Worm (Caenorhabditis elegans) whole organism, L4 larva: ENCODE measurements around the gene C04G6.6.

Experiments
- D1046.2 ChIP-seq: fragments of 200-800 bp; sonication (Bioruptor generic); IDR thresholded peaks from 2 replicates; pipeline ENCODE4 v1.3.6; 2022; ENCODE audit warnings: missing genetic modification characterization, missing compliant biosample characterization
- F49E8.2 ChIP-seq: sonication (generic microtip); optimal IDR thresholded peaks from 2 replicates; lab custom pipeline; 2016; ENCODE audit warnings: missing compliant biosample characterization, mild to moderate bottlenecking, missing genetic modification characterization, borderline replicate concordance
- R02D3.7 ChIP-seq: fragments of 150-350 bp; sonication (generic microtip); optimal IDR thresholded peaks from 3 replicates; lab custom pipeline; 2014; ENCODE audit warnings: missing biosample characterization, missing genetic modification characterization
- T20F7.1 ChIP-seq: fragments of 200-800 bp; sonication (Bioruptor generic); optimal IDR thresholded peaks from 2 replicates; lab custom pipeline; 2018; ENCODE audit warnings: mild to moderate bottlenecking, missing genetic modification characterization, missing compliant biosample characterization
- T26A8.4 ChIP-seq: fragments of 200-800 bp; sonication (Bioruptor generic); IDR thresholded peaks from 2 replicates; pipeline ENCODE4 v1.3.6; 2022; ENCODE audit warnings: missing genetic modification characterization, missing compliant biosample characterization
- Y105C5A.15 ChIP-seq: fragments of 200-800 bp; sonication (Bioruptor generic); IDR thresholded peaks from 2 replicates; pipeline ENCODE4 v1.3.6; 2022; ENCODE audit warnings: missing genetic modification characterization, missing compliant biosample characterization
- Y48G9A.11 ChIP-seq: fragments of 200-800 bp; sonication (Bioruptor generic); IDR thresholded peaks from 2 replicates; pipeline ENCODE4 v1.3.6; 2022; ENCODE audit warnings: missing genetic modification reagents, missing genetic modification characterization, missing compliant biosample characterization
- aha-1 ChIP-seq: fragments of 150-350 bp; peaks from one replicate; lab custom pipeline; 2014; ENCODE audit warnings: missing biosample characterization, missing genetic modification characterization
- aly-2 ChIP-seq: sonication (generic microtip); optimal IDR thresholded peaks from 2 replicates; lab custom pipeline; 2018; ENCODE audit warnings: missing biosample characterization, missing genetic modification characterization
- daf-16 ChIP-seq, 3 experiments: sonication (generic microtip); optimal IDR thresholded peaks; 2 replicates each; lab custom pipeline; 2016 to 2017; ENCODE audit warnings: missing genetic modification characterization in 3 of 3, missing genetic modification reagents in 3 of 3, mild to moderate bottlenecking in 2 of 3, missing compliant biosample characterization in 2 of 3, missing biosample characterization in 1 of 3, moderate library complexity in 1 of 3
- dmd-8 ChIP-seq: fragments of 200-800 bp; sonication (Bioruptor generic); IDR thresholded peaks from 2 replicates; pipeline ENCODE4 v1.3.6; 2022; ENCODE audit warnings: missing genetic modification characterization, missing compliant biosample characterization
- dmd-9 ChIP-seq: fragments of 200-800 bp; sonication (Bioruptor generic); IDR thresholded peaks from 2 replicates; pipeline ENCODE4 v1.3.6; 2022; ENCODE audit warnings: missing genetic modification reagents, missing genetic modification characterization, missing compliant biosample characterization
- duxl-1 ChIP-seq: sonication (generic microtip); optimal IDR thresholded peaks from 2 replicates; lab custom pipeline; 2016; ENCODE audit warnings: mild to moderate bottlenecking, missing genetic modification characterization, moderate library complexity, missing compliant biosample characterization; ENCODE audit not compliant: poor library complexity
- dve-1 ChIP-seq: sonication (generic microtip); optimal IDR thresholded peaks from 2 replicates; lab custom pipeline; 2017; ENCODE audit warnings: antibody characterized with exemption, mild to moderate bottlenecking, missing genetic modification characterization, missing compliant biosample characterization; ENCODE audit not compliant: insufficient read depth
- fos-1 ChIP-seq: fragments of 150-350 bp; optimal IDR thresholded peaks from 2 replicates; lab custom pipeline; 2014; ENCODE audit warnings: missing biosample characterization, missing genetic modification characterization
- hif-1 ChIP-seq, 2 experiments: sonication (generic microtip); optimal IDR thresholded peaks; 2 replicates each; lab custom pipeline; 2016 to 2017; ENCODE audit warnings: missing compliant biosample characterization in 2 of 2, missing genetic modification characterization in 2 of 2, missing genetic modification reagents in 2 of 2, missing genotype in 2 of 2, mild to moderate bottlenecking in 1 of 2
- jun-1 ChIP-seq: fragments of 150-350 bp; optimal IDR thresholded peaks from 2 replicates; lab custom pipeline; 2014; ENCODE audit warnings: missing biosample characterization, missing genetic modification reagents, missing genetic modification characterization
- lim-7 ChIP-seq: fragments of 200-800 bp; sonication (Bioruptor generic); IDR thresholded peaks from 2 replicates; pipeline ENCODE4 v1.3.6; 2022; ENCODE audit warnings: missing genetic modification characterization, missing compliant biosample characterization
- lin-15B ChIP-seq: fragments of 150-350 bp; sonication (generic microtip); optimal IDR thresholded peaks from 3 replicates; lab custom pipeline; 2014; ENCODE audit warnings: missing biosample characterization, missing genetic modification characterization
- lin-38 ChIP-seq: fragments of 200-800 bp; sonication (Bioruptor generic); IDR thresholded peaks from 2 replicates; pipeline ENCODE4 v1.3.6; 2022; ENCODE audit warnings: missing genetic modification reagents, missing genetic modification characterization, missing compliant biosample characterization
- lir-3 ChIP-seq: sonication (generic microtip); optimal IDR thresholded peaks from 2 replicates; lab custom pipeline; 2016; ENCODE audit warnings: mild to moderate bottlenecking, missing genetic modification characterization, missing compliant biosample characterization
- madf-9 ChIP-seq: fragments of 200-800 bp; sonication (Bioruptor generic); conservative IDR thresholded peaks from 2 replicates; pipeline ENCODE4 v1.3.6; 2022; ENCODE audit warnings: missing genetic modification reagents, missing genetic modification characterization, missing compliant biosample characterization
- mdl-1 ChIP-seq, 2 experiments: fragments of 150-350 bp in 1 of 2; sonication (generic microtip) in 1 of 2; optimal IDR thresholded peaks; 2 replicates each; lab custom pipeline; 2014 to 2017; ENCODE audit warnings: missing biosample characterization in 2 of 2, missing genetic modification characterization in 2 of 2
- mes-2 ChIP-seq: sonication (generic microtip); optimal IDR thresholded peaks from 2 replicates; lab custom pipeline; 2016; ENCODE audit warnings: missing genotype, mild to moderate bottlenecking, missing genetic modification characterization, missing compliant biosample characterization; ENCODE audit not compliant: poor library complexity, severe bottlenecking
- mxl-2 ChIP-seq: fragments of 200-800 bp; sonication (Bioruptor generic); conservative IDR thresholded peaks from 2 replicates; pipeline ENCODE4 v1.3.6; 2022; ENCODE audit warnings: missing genetic modification reagents, missing genetic modification characterization, missing compliant biosample characterization
- nhr-111 ChIP-seq: fragments of 200-800 bp; sonication (Bioruptor generic); optimal IDR thresholded peaks from 2 replicates; lab custom pipeline; 2018; ENCODE audit warnings: mild to moderate bottlenecking, missing genetic modification characterization, missing compliant biosample characterization
- nhr-28 ChIP-seq: fragments of 150-350 bp; optimal IDR thresholded peaks from 2 replicates; lab custom pipeline; 2014; ENCODE audit warnings: missing biosample characterization, missing genetic modification characterization
- nhr-42 ChIP-seq: fragments of 200-800 bp; sonication (Bioruptor generic); IDR thresholded peaks from 2 replicates; pipeline ENCODE4 v1.3.6; 2022; ENCODE audit warnings: missing genetic modification characterization, missing compliant biosample characterization
- nhr-48 ChIP-seq: sonication (generic microtip); optimal IDR thresholded peaks from 2 replicates; lab custom pipeline; 2016; ENCODE audit warnings: mild to moderate bottlenecking, missing genetic modification characterization, missing compliant biosample characterization
- nhr-76 ChIP-seq: fragments of 150-350 bp; optimal IDR thresholded peaks from 2 replicates; lab custom pipeline; 2014; ENCODE audit warnings: missing biosample characterization, missing genetic modification characterization
- php-3 ChIP-seq: fragments of 200-800 bp; sonication (Bioruptor generic); IDR thresholded peaks from 2 replicates; pipeline ENCODE4 v1.3.6; 2022; ENCODE audit warnings: missing genetic modification reagents, missing genetic modification characterization, missing compliant biosample characterization
- pqm-1 ChIP-seq: sonication (generic microtip); optimal IDR thresholded peaks from 2 replicates; lab custom pipeline; 2017; ENCODE audit warnings: missing biosample characterization, missing genetic modification characterization
- set-16 ChIP-seq: fragments of 200-800 bp; sonication (Bioruptor generic); IDR thresholded peaks from 2 replicates; pipeline ENCODE4 v1.3.6; 2022; ENCODE audit warnings: missing genetic modification reagents, missing genetic modification characterization, missing compliant biosample characterization
- skn-1 ChIP-seq: fragments of 150-350 bp; optimal IDR thresholded peaks from 2 replicates; lab custom pipeline; 2014; ENCODE audit warnings: missing biosample characterization, missing genetic modification characterization
- spr-3 ChIP-seq: fragments of 200-800 bp; sonication (Bioruptor generic); optimal IDR thresholded peaks from 2 replicates; lab custom pipeline; 2018; ENCODE audit warnings: mild to moderate bottlenecking, missing genetic modification characterization, missing compliant biosample characterization
- unc-130 ChIP-seq: sonication (generic microtip); optimal IDR thresholded peaks from 2 replicates; lab custom pipeline; 2016; ENCODE audit warnings: missing genetic modification reagents, missing genetic modification characterization, missing compliant biosample characterization
- vab-7 ChIP-seq: fragments of 200-800 bp; sonication (Bioruptor generic); IDR thresholded peaks from 2 replicates; pipeline ENCODE4 v1.3.6; 2022; ENCODE audit warnings: missing genetic modification reagents, missing genetic modification characterization, missing compliant biosample characterization
- zag-1 ChIP-seq: fragments of 150-350 bp; optimal IDR thresholded peaks from 2 replicates; lab custom pipeline; 2014; ENCODE audit warnings: missing biosample characterization, missing genetic modification characterization
- zfp-3 ChIP-seq: fragments of 200-800 bp; sonication (Bioruptor generic); conservative IDR thresholded peaks from 2 replicates; pipeline ENCODE4 v1.3.6; 2022; ENCODE audit warnings: missing genetic modification reagents, missing genetic modification characterization, missing compliant biosample characterization
- ztf-11 ChIP-seq: fragments of 150-350 bp; optimal IDR thresholded peaks from 2 replicates; lab custom pipeline; 2014; ENCODE audit warnings: missing biosample characterization, missing genetic modification characterization

The C04G6.6 gene

DNA sequence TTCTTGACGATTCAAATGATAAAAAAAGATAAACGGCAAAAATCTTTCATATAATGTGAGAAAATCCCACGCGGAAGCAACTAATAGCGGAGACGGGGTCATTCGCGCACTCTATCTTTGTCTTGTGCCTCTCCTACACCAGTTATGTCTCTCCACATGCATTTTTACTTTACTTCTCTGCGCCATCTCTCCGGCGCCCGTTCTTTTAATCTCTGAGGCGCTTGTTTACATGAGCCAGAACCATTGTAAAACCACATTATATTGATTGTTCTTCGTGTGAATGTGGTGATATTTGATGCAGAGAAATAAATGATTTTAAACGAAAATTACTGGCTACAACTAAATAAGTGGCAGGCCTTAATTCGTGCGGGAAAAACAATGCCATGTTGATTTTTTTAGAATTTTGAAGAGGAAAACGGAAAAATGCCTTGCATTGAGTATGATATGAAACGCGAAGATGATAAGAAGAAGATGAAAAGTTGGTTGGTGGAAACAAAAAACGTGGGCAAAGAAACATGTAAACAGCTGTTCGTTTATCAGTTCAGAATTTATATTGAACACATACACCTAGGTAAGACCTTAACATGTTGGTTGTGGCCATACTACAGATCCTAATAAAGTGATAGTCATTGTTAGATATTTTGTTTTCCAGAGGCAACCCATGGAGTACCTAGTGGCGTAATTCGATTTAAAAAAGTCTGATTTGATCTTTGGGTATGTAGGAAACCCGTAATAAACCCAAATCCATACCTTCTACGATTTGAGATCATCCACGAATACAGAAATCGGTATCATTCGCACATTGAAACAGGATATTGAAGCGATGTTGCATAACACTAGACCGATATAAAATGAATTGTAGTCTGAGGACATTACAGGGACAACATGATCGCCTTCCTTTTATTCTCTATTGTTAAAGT lies 6.9 kb downstream of the C04G6.6 start, which contains the start of gene C04G6.2 (continued):
- TF ChIP-seq set-16 (no peak), lim-7 (GFP tag; lab: Robert Waterston, UW) (no peak), nhr-48 (tag; lab: Kevin White, UChicago) (peak; percentile 16), skn-1 (tag; lab: Kevin White, UChicago) (no peak), madf-9 (GFP tag; lab: Robert Waterston, UW) (no peak), T26A8.4 (no peak), daf-16 (GFP tag; optimal IDR thresholded peaks at IDR 0.05; lab: Kevin White, UChicago) (peak in 1 of 2 experiments; percentile 3), daf-16 (tag; optimal IDR thresholded peaks at IDR 0.05; lab: Kevin White, UChicago) (peak; percentile 81), nhr-76 (tag; lab: Kevin White, UChicago) (no peak), ztf-11 (tag; lab: Kevin White, UChicago) (no peak), lin-15B (tag; lab: Kevin White, UChicago) (no peak), dmd-9 (GFP tag; lab: Robert Waterston, UW) (no peak), nhr-42 (GFP tag; lab: Robert Waterston, UW) (no peak), F49E8.2 (tag; lab: Kevin White, UChicago) (no peak), vab-7 (GFP tag; lab: Robert Waterston, UW) (no peak), lin-38 (GFP tag; lab: Robert Waterston, UW) (no peak), fos-1 (tag; lab: Kevin White, UChicago) (no peak), lir-3 (no peak), R02D3.7 (no peak), aly-2 (tag; lab: Kevin White, UChicago) (no peak), mxl-2 (no peak), duxl-1 (tag; lab: Kevin White, UChicago) (no peak), D1046.2 (no peak), php-3 (GFP tag; lab: Robert Waterston, UW) (no peak), T20F7.1 (GFP tag; lab: Kevin White, UChicago) (no peak), spr-3 (GFP tag; lab: Kevin White, UChicago) (no peak), zfp-3 (GFP tag; lab: Robert Waterston, UW) (no peak)
- TF ChIP-seq, all 104 proteins: peak for 23

ce11 chrII:5091640-5092243 lies 7.8 kb downstream of the C04G6.6 start, which contains the start of gene pld-1:
Gene pld-1, minus strand, starts transcription at chrII:5091690.
- peak; percentile 53 for TF ChIP-seq F49E8.2 (tag; lab: Kevin White, UChicago)
- no peak for TF ChIP-seq hif-1 (tag; optimal IDR thresholded peaks at IDR 0.05; lab: Kevin White, UChicago)
- TF ChIP-seq unc-130 (GFP tag; lab: Kevin White, UChicago) = peak; percentile 26
- TF ChIP-seq Y48G9A.11 = 0 out of 2 replicates have a peak, but pooled peaks have one; percentile 39

DNA sequence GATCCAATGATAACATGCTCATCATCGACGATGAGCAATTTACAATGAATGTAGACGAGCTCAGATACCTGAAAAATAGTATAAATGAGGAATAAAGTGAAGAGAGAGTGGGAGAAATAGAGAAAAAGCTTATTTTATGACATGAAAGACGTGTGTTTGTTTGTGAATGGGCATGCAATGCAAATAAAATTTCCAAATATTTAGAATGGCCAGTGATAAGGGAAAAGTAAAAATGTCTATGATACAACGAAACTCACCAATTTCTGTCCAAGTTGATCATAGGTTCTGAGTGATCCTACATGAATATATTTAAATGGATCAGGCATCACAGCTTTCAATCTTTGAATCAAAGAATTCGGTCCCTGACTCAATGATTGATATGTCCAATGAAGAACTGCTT lies 13.4 kb downstream of the C04G6.6 start:
- no peak for TF ChIP-seq Y105C5A.15 (GFP tag; lab: Robert Waterston, UW)
- TF ChIP-seq pqm-1 (tag; lab: Kevin White, UChicago) = peak; percentile 19
- TF ChIP-seq nhr-28 (tag; lab: Kevin White, UChicago) = peak; percentile 15
- TF ChIP-seq daf-16 (GFP tag; optimal IDR thresholded peaks at IDR 0.05; lab: Kevin White, UChicago) = no peak
- TF ChIP-seq daf-16 (tag; optimal IDR thresholded peaks at IDR 0.05; lab: Kevin White, UChicago) = peak; percentile 39
- no peak for TF ChIP-seq jun-1 (tag; lab: Kevin White, UChicago)
- no peak for TF ChIP-seq Y48G9A.11
- no peak for TF ChIP-seq mdl-1 (tag; optimal IDR thresholded peaks at IDR 0.05; lab: Kevin White, UChicago)
- TF ChIP-seq mes-2 (tag; lab: Kevin White, UChicago) = peak; percentile 25
- TF ChIP-seq dve-1 (tag; lab: Kevin White, UChicago) = peak; percentile 33
- no peak for TF ChIP-seq dmd-8 (GFP tag; lab: Robert Waterston, UW)
- no peak for TF ChIP-seq nhr-111 (GFP tag; lab: Kevin White, UChicago)
- peak; percentile 64 for TF ChIP-seq aha-1
- no peak for TF ChIP-seq vab-7 (GFP tag; lab: Robert Waterston, UW)
- TF ChIP-seq zag-1 (tag; lab: Kevin White, UChicago) = no peak
- no peak for TF ChIP-seq hif-1 (tag; optimal IDR thresholded peaks at IDR 0.05; lab: Kevin White, UChicago)
- TF ChIP-seq, all 104 proteins: peak for 6
